ENCODE assay signal across 1 worm cellular context in genomic region chrIII:402168-402813, ce11.
A peak's percentile ranks its signal among the peaks of the same experiment; 100 is the strongest.
TF ChIP-seq lines count a peak whose summit lies in the region.

Gene Y55B1BL.1 (plus strand): TSS chrIII:402384.
Gene Y55B1BL.2 (plus strand): TSS chrIII:402763.

TF ChIP-seq in whole organism, L4 larva, 104 proteins besides CTCF, POLR2A, EP300 and RAD21 (continued from another document):
- TF ChIP-seq spr-1 (tag; optimal IDR thresholded peaks at IDR 0.05; lab: Kevin White, UChicago) (no peak), hlh-30 (tag; optimal IDR thresholded peaks at IDR 0.05; lab: Kevin White, UChicago; ENCODE audit: insufficient read depth) (peak; percentile 75)
TF ChIP-seq in whole organism, L4 larva: peak in this region for 4.
